Worm (Caenorhabditis elegans) whole organism, L3 larva: ENCODE measurements around the gene cpl-1.

Experiments
- ama-1 ChIP-seq: fragments of 150-350 bp; optimal IDR thresholded peaks from 2 replicates; lab custom pipeline; 2018
- elt-1 ChIP-seq: fragments of 150-350 bp; optimal IDR thresholded peaks from 2 replicates; lab custom pipeline; 2014; ENCODE audit warnings: missing biosample characterization, missing genetic modification characterization
- elt-2 ChIP-seq: sonication (generic microtip); optimal IDR thresholded peaks from 2 replicates; lab custom pipeline; 2016; ENCODE audit warnings: missing genetic modification reagents, mild to moderate bottlenecking, missing genetic modification characterization, missing compliant biosample characterization
- eor-1 ChIP-seq, 2 experiments: fragments of 150-350 bp; optimal IDR thresholded peaks; 2 replicates each; lab custom pipeline; 2014 to 2018; ENCODE audit warnings: missing biosample characterization in 2 of 2, missing genetic modification characterization in 2 of 2
- fkh-10 ChIP-seq: sonication (generic microtip); optimal IDR thresholded peaks from 2 replicates; lab custom pipeline; 2017; ENCODE audit warnings: missing biosample characterization, missing genetic modification reagents, missing genetic modification characterization
- lin-15B ChIP-seq: fragments of 150-350 bp; optimal IDR thresholded peaks from 2 replicates; lab custom pipeline; 2014; ENCODE audit warnings: missing biosample characterization, missing genetic modification characterization
- lin-39 ChIP-seq: fragments of 150-350 bp; optimal IDR thresholded peaks from 2 replicates; lab custom pipeline; 2018; ENCODE audit warnings: missing biosample characterization, missing genetic modification reagents, missing genetic modification characterization
- nfya-1 ChIP-seq: sonication (generic microtip); optimal IDR thresholded peaks from 2 replicates; lab custom pipeline; 2017; ENCODE audit warnings: missing genetic modification characterization, mild to moderate bottlenecking, missing compliant biosample characterization, antibody characterized with exemption, moderate library complexity; ENCODE audit not compliant: insufficient read depth
- nhr-12 ChIP-seq: fragments of 150-350 bp; optimal IDR thresholded peaks from 2 replicates; lab custom pipeline; 2014; ENCODE audit warnings: missing biosample characterization, missing genetic modification characterization
- nhr-76 ChIP-seq: fragments of 150-350 bp; sonication (generic microtip); optimal IDR thresholded peaks from 5 replicates; lab custom pipeline; 2014; ENCODE audit warnings: missing biosample characterization, missing genetic modification characterization
- nhr-77 ChIP-seq: fragments of 150-350 bp; optimal IDR thresholded peaks from 2 replicates; lab custom pipeline; 2014; ENCODE audit warnings: missing biosample characterization, missing genetic modification characterization
- pqm-1 ChIP-seq: fragments of 150-350 bp; optimal IDR thresholded peaks from 2 replicates; lab custom pipeline; 2017; ENCODE audit warnings: missing biosample characterization, missing genetic modification characterization, inconsistent platforms
- skn-1 ChIP-seq: fragments of 150-350 bp; optimal IDR thresholded peaks from 2 replicates; lab custom pipeline; 2014; ENCODE audit warnings: missing biosample characterization, missing genetic modification characterization
- tbx-2 ChIP-seq: sonication (generic microtip); optimal IDR thresholded peaks from 2 replicates; lab custom pipeline; 2016; ENCODE audit warnings: mild to moderate bottlenecking, missing genetic modification characterization, missing compliant biosample characterization

DNA sequence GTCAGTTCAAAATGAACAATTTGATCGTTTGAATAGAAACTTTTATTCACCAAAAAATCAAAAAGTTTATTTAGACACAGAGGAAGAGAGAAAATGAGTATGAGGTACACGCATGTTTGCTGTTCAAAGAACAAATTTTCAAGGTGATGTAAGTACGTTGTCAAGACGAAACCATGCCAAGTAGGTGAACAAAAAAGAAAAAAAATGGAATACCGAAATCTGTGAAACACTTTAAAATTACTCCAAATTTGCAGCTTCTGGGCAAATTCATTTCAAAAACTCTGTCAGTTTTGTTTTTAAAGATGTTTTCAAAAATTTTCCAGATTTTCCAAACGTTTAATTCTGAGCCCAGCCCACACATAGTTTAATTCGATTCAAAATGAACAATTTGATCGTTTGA lies 14.7 kb downstream of the cpl-1 start, which contains the start of gene nhr-271:
- no peak for TF ChIP-seq elt-2
- no peak for TF ChIP-seq ama-1
- TF ChIP-seq tbx-2, result no peak
- TF ChIP-seq fkh-10, result no peak
- TF ChIP-seq elt-1 (tag; lab: Kevin White, UChicago), result no peak
- no peak for TF ChIP-seq lin-39 (tag; lab: Kevin White, UChicago)
- no peak for TF ChIP-seq lin-15B (tag; lab: Kevin White, UChicago)
- TF ChIP-seq pqm-1 (tag; lab: Kevin White, UChicago), result no peak
- no peak for TF ChIP-seq nhr-76 (tag; lab: Kevin White, UChicago)
- no peak for TF ChIP-seq eor-1 (tag; optimal IDR thresholded peaks at IDR 0.05; lab: Kevin White, UChicago)
- no peak for TF ChIP-seq skn-1 (tag; lab: Kevin White, UChicago)
- TF ChIP-seq nfya-1 (tag; lab: Kevin White, UChicago), result no peak
- TF ChIP-seq nhr-12, result no peak
- no peak for TF ChIP-seq nhr-77 (tag; lab: Kevin White, UChicago)
